Worm (Caenorhabditis elegans) whole organism, L3 larva: ENCODE results near the gene glb-24.

ENCODE experiments used
- aly-2 ChIP-seq: fragments of 150-350 bp; optimal IDR thresholded peaks from 2 replicates; lab custom pipeline; 2014; ENCODE audit warnings: missing biosample characterization, missing genetic modification characterization
- ama-1 ChIP-seq: fragments of 150-350 bp; optimal IDR thresholded peaks from 2 replicates; lab custom pipeline; 2018
- ceh-82 ChIP-seq: fragments of 150-350 bp; optimal IDR thresholded peaks from 2 replicates; lab custom pipeline; 2014; ENCODE audit warnings: missing biosample characterization, missing genetic modification characterization
- eor-1 ChIP-seq, 2 experiments: fragments of 150-350 bp; optimal IDR thresholded peaks; 2 replicates each; lab custom pipeline; 2014 to 2018; ENCODE audit warnings: missing biosample characterization in 2 of 2, missing genetic modification characterization in 2 of 2
- pha-4 ChIP-seq: fragments of 150-350 bp; optimal IDR thresholded peaks from 2 replicates; lab custom pipeline; 2014; ENCODE audit warnings: missing biosample characterization, missing genetic modification reagents, missing genetic modification characterization
- pqm-1 ChIP-seq: fragments of 150-350 bp; optimal IDR thresholded peaks from 2 replicates; lab custom pipeline; 2017; ENCODE audit warnings: missing biosample characterization, missing genetic modification characterization, inconsistent platforms

DNA sequence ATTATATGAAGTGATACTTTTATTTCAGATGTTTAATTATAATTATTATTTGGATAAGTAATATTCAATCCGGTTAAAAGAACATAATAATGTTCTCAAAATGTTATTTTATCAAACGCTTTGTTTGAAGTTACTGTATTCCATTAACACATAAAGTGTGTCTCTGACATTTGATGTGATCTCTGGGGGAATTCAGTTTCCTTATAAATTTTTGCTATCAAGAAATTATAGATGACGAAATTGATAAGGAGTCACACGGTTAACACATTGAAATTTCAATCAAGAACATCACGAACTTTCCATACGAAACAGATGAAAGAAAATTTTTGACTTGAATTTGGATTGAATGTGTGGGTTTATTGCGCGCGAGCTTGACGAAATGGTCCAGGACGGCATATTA is 35.9 kb upstream of the glb-24 start:
- no peak for TF ChIP-seq eor-1 (tag; optimal IDR thresholded peaks at IDR 0.05; lab: Kevin White, UChicago)
- TF ChIP-seq ceh-82 (tag; lab: Kevin White, UChicago): no peak
- TF ChIP-seq pha-4 (tag; lab: Kevin White, UChicago): peak; percentile 68
- no peak for TF ChIP-seq aly-2
- TF ChIP-seq pqm-1 (tag; lab: Kevin White, UChicago): peak; percentile 76
- TF ChIP-seq ama-1 (lab: Kevin White, UChicago): no peak
